Worm (Caenorhabditis elegans) whole organism, L4 larva: ENCODE data around the gene T07F12.2.

ENCODE experiments used
- T20F7.1 ChIP-seq: fragments of 200-800 bp; sonication (Bioruptor generic); optimal IDR thresholded peaks from 2 replicates; lab custom pipeline; 2018; ENCODE audit warnings: mild to moderate bottlenecking, missing genetic modification characterization, missing compliant biosample characterization
- Y75B8A.6 ChIP-seq: fragments of 200-800 bp; sonication (Bioruptor generic); IDR thresholded peaks from 2 replicates; pipeline ENCODE4 v1.3.6; 2022; ENCODE audit warnings: missing genetic modification reagents, missing genetic modification characterization, missing compliant biosample characterization
- ZK546.5 ChIP-seq, 2 experiments: sonication (generic microtip); optimal IDR thresholded peaks; 2 replicates each; lab custom pipeline; 2017; ENCODE audit warnings: missing biosample characterization in 2 of 2, missing genetic modification characterization in 2 of 2
- aha-1 ChIP-seq: fragments of 150-350 bp; peaks from one replicate; lab custom pipeline; 2014; ENCODE audit warnings: missing biosample characterization, missing genetic modification characterization
- ama-1 ChIP-seq: fragments of 150-350 bp; optimal IDR thresholded peaks from 2 replicates; lab custom pipeline; 2014; ENCODE audit warnings: inconsistent platforms, mixed read lengths
- arid-1 ChIP-seq: fragments of 200-800 bp; sonication (Bioruptor generic); conservative IDR thresholded peaks from 2 replicates; pipeline ENCODE4 v1.3.6; 2022; ENCODE audit warnings: missing genetic modification reagents, missing genetic modification characterization, missing compliant biosample characterization
- ceh-32 ChIP-seq: sonication (generic microtip); optimal IDR thresholded peaks from 2 replicates; lab custom pipeline; 2016; ENCODE audit warnings: mild to moderate bottlenecking, missing genetic modification characterization, missing compliant biosample characterization; ENCODE audit not compliant: poor library complexity
- ceh-62 ChIP-seq: sonication (generic microtip); optimal IDR thresholded peaks from 2 replicates; lab custom pipeline; 2017; ENCODE audit warnings: missing biosample characterization, missing genetic modification characterization
- dmd-8 ChIP-seq: fragments of 200-800 bp; sonication (Bioruptor generic); IDR thresholded peaks from 2 replicates; pipeline ENCODE4 v1.3.6; 2022; ENCODE audit warnings: missing genetic modification characterization, missing compliant biosample characterization
- duxl-1 ChIP-seq: sonication (generic microtip); optimal IDR thresholded peaks from 2 replicates; lab custom pipeline; 2016; ENCODE audit warnings: mild to moderate bottlenecking, missing genetic modification characterization, moderate library complexity, missing compliant biosample characterization; ENCODE audit not compliant: poor library complexity
- dve-1 ChIP-seq: sonication (generic microtip); optimal IDR thresholded peaks from 2 replicates; lab custom pipeline; 2017; ENCODE audit warnings: antibody characterized with exemption, mild to moderate bottlenecking, missing genetic modification characterization, missing compliant biosample characterization; ENCODE audit not compliant: insufficient read depth
- fkh-10 ChIP-seq: fragments of 150-350 bp; optimal IDR thresholded peaks from 2 replicates; lab custom pipeline; 2014; ENCODE audit warnings: missing biosample characterization, missing genetic modification reagents, missing genetic modification characterization
- fos-1 ChIP-seq: fragments of 150-350 bp; optimal IDR thresholded peaks from 2 replicates; lab custom pipeline; 2014; ENCODE audit warnings: missing biosample characterization, missing genetic modification characterization
- hif-1 ChIP-seq, 2 experiments: sonication (generic microtip); optimal IDR thresholded peaks; 2 replicates each; lab custom pipeline; 2016 to 2017; ENCODE audit warnings: missing compliant biosample characterization in 2 of 2, missing genetic modification characterization in 2 of 2, missing genetic modification reagents in 2 of 2, missing genotype in 2 of 2, mild to moderate bottlenecking in 1 of 2
- hlh-30 ChIP-seq: sonication (generic microtip); optimal IDR thresholded peaks from 2 replicates; lab custom pipeline; 2017; ENCODE audit warnings: antibody characterized with exemption, mild to moderate bottlenecking, missing genetic modification characterization, missing compliant biosample characterization; ENCODE audit not compliant: insufficient read depth
- madf-5 ChIP-seq, 2 experiments: fragments of 200-800 bp; sonication (Bioruptor generic); IDR thresholded peaks; 2 replicates each; pipeline ENCODE4 v1.3.6; 2022; ENCODE audit warnings: missing compliant biosample characterization in 2 of 2, missing genetic modification characterization in 2 of 2
- mep-1 ChIP-seq: fragments of 150-350 bp; sonication (generic microtip); optimal IDR thresholded peaks from 3 replicates; lab custom pipeline; 2014; ENCODE audit warnings: missing biosample characterization, missing genetic modification characterization
- mes-2 ChIP-seq: sonication (generic microtip); optimal IDR thresholded peaks from 2 replicates; lab custom pipeline; 2016; ENCODE audit warnings: missing genotype, mild to moderate bottlenecking, missing genetic modification characterization, missing compliant biosample characterization; ENCODE audit not compliant: poor library complexity, severe bottlenecking
- mxl-2 ChIP-seq: fragments of 200-800 bp; sonication (Bioruptor generic); conservative IDR thresholded peaks from 2 replicates; pipeline ENCODE4 v1.3.6; 2022; ENCODE audit warnings: missing genetic modification reagents, missing genetic modification characterization, missing compliant biosample characterization
- nhr-102 ChIP-seq: sonication (generic microtip); optimal IDR thresholded peaks from 2 replicates; lab custom pipeline; 2016; ENCODE audit warnings: mild to moderate bottlenecking, missing genetic modification characterization, moderate library complexity, missing compliant biosample characterization
- nhr-28 ChIP-seq: fragments of 150-350 bp; optimal IDR thresholded peaks from 2 replicates; lab custom pipeline; 2014; ENCODE audit warnings: missing biosample characterization, missing genetic modification characterization
- nhr-41 ChIP-seq: fragments of 200-800 bp; sonication (Bioruptor generic); IDR thresholded peaks from 2 replicates; pipeline ENCODE4 v1.3.6; 2022; ENCODE audit warnings: missing genetic modification reagents, missing genetic modification characterization, missing compliant biosample characterization
- nhr-48 ChIP-seq: sonication (generic microtip); optimal IDR thresholded peaks from 2 replicates; lab custom pipeline; 2016; ENCODE audit warnings: mild to moderate bottlenecking, missing genetic modification characterization, missing compliant biosample characterization
- nhr-6 ChIP-seq: fragments of 150-350 bp; optimal IDR thresholded peaks from 2 replicates; lab custom pipeline; 2014; ENCODE audit warnings: missing biosample characterization, missing genetic modification characterization
- php-3 ChIP-seq: fragments of 200-800 bp; sonication (Bioruptor generic); IDR thresholded peaks from 2 replicates; pipeline ENCODE4 v1.3.6; 2022; ENCODE audit warnings: missing genetic modification reagents, missing genetic modification characterization, missing compliant biosample characterization
- pqm-1 ChIP-seq: sonication (generic microtip); optimal IDR thresholded peaks from 2 replicates; lab custom pipeline; 2017; ENCODE audit warnings: missing biosample characterization, missing genetic modification characterization
- snpc-4 ChIP-seq: fragments of 150-350 bp; optimal IDR thresholded peaks from 2 replicates; lab custom pipeline; 2014; ENCODE audit warnings: missing biosample characterization, missing genetic modification characterization
- unc-130 ChIP-seq: sonication (generic microtip); optimal IDR thresholded peaks from 2 replicates; lab custom pipeline; 2016; ENCODE audit warnings: missing genetic modification reagents, missing genetic modification characterization, missing compliant biosample characterization
- unc-62 ChIP-seq, 3 experiments: fragments of 150-350 bp in 1 of 3; sonication (generic microtip); optimal IDR thresholded peaks in 2 of 3; peaks in 1 of 3; 1 replicate in 1 of 3; 2 replicates in 2 of 3; lab custom pipeline; 2014 to 2017; ENCODE audit warnings: missing biosample characterization in 3 of 3, missing genetic modification characterization in 3 of 3, missing genetic modification reagents in 3 of 3, missing genotype in 1 of 3
- zag-1 ChIP-seq: fragments of 150-350 bp; optimal IDR thresholded peaks from 2 replicates; lab custom pipeline; 2014; ENCODE audit warnings: missing biosample characterization, missing genetic modification characterization
- ztf-7 ChIP-seq: fragments of 150-350 bp; optimal IDR thresholded peaks from 2 replicates; lab custom pipeline; 2014; ENCODE audit warnings: missing biosample characterization, missing genetic modification characterization

T07F12.2 gene

DNA sequence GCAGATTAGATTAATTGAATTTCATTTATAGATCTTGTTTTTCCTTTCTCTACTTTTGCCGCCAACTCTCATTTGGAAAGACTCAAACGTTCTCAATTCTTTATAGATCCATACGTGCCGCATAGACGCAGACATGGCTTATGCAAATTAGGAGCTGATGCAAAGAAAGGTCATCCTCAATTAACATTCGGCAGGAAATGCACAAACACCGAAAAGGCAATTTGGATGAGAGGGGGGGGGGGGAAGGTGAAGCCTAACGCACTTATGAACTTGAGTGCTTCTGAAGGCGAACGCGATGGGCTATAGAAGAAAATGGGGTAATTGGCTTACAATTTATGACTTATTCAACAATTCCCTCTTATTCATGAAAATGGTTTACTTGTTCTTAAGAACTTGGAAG is 20.4 kb upstream of the T07F12.2 start:
- TF ChIP-seq unc-130 (GFP tag; lab: Kevin White, UChicago) (no peak), nhr-48 (tag; lab: Kevin White, UChicago) (no peak), nhr-41 (GFP tag; lab: Robert Waterston, UW) (no peak), zag-1 (no peak), ceh-32 (tag; lab: Kevin White, UChicago) (no peak), Y75B8A.6 (GFP tag; lab: Robert Waterston, UW) (no peak), dmd-8 (GFP tag; lab: Robert Waterston, UW) (no peak), ama-1 (no peak), arid-1 (GFP tag; lab: Robert Waterston, UW) (no peak), php-3 (GFP tag; lab: Robert Waterston, UW) (no peak)

DNA sequence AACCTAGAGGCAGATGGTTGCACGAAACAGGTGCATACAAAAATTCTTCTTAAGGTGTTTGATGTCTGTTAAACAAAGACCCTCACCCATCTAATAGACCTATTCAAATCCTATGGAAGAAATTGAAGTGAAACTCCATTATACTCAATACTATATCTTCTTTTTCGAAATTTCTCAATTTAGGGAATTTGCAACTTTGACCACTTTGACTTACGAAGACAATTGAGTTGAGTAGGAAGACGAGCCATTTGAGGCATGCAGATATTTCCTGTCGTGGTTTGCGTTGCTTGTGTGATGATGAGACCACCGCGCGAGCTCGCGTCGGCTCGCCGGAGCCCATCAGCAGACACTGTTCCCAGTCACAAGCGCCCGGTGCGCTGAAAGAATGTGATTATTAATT is 19.4 kb upstream of the T07F12.2 start:
- TF ChIP-seq madf-5 (GFP tag; IDR thresholded peaks at IDR 0.05; lab: Robert Waterston, UW) (no peak), mxl-2 (no peak), hif-1 (tag; optimal IDR thresholded peaks at IDR 0.05; lab: Kevin White, UChicago) (no peak), dmd-8 (GFP tag; lab: Robert Waterston, UW) (no peak), fos-1 (no peak), snpc-4 (tag; lab: Kevin White, UChicago) (no peak)

DNA sequence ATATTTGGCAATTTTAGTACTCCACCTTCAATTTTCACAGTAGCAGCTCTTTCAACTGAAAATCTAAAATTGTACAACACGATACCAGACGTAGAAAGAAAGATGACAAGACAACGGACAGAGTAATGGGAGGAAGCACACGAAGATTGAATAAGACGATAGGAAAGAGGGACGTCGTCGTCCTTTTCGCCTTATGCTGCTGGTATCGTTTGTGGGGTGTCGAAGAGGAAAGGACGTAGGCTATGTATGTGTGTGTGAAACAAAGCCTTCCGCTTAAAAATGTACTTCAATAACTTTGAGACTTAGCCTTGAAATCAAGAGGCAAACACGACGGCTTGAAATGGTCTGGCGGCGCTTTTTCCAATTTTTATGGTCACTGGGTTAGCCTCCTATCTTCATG is 17.3 kb upstream of the T07F12.2 start:
- peak; percentile 12 for TF ChIP-seq hlh-30 (tag; lab: Kevin White, UChicago)
- peak; percentile 18 for TF ChIP-seq mep-1 (tag; lab: Kevin White, UChicago)
- no peak for TF ChIP-seq pqm-1 (tag; lab: Kevin White, UChicago)
- TF ChIP-seq fkh-10 (GFP tag; lab: Kevin White, UChicago): no peak
- peak in 1 of 2 experiments; percentile 95 for TF ChIP-seq unc-62 (GFP tag; optimal IDR thresholded peaks at IDR 0.05 in 1 of 2; lab: Kevin White, UChicago)
- no peak for TF ChIP-seq unc-62 (tag; optimal IDR thresholded peaks at IDR 0.05; lab: Kevin White, UChicago)
- TF ChIP-seq duxl-1 (tag; lab: Kevin White, UChicago): no peak
- TF ChIP-seq T20F7.1 (GFP tag; lab: Kevin White, UChicago): no peak
- TF ChIP-seq, all 104 proteins: peak for 3

- TF ChIP-seq ztf-7 (tag; lab: Kevin White, UChicago) (no peak), aha-1 (tag; lab: Kevin White, UChicago) (no peak), nhr-6 (tag; lab: Kevin White, UChicago) (no peak), fos-1 (no peak), nhr-102 (tag; lab: Kevin White, UChicago) (no peak)
Observed at ce11 chrX:4875296-4875695, 14.7 kb upstream of the T07F12.2 start.

ce11 chrX:4876904-4877303 is 13.1 kb upstream of the T07F12.2 start, which contains the start of gene tsp-14:
tsp-14 (minus strand) TSS chrX:4876965.
- TF ChIP-seq nhr-28 (tag; lab: Kevin White, UChicago): peak; percentile 10
- no peak for TF ChIP-seq mes-2 (tag; lab: Kevin White, UChicago)
- no peak for TF ChIP-seq ceh-62 (tag; lab: Kevin White, UChicago)

DNA sequence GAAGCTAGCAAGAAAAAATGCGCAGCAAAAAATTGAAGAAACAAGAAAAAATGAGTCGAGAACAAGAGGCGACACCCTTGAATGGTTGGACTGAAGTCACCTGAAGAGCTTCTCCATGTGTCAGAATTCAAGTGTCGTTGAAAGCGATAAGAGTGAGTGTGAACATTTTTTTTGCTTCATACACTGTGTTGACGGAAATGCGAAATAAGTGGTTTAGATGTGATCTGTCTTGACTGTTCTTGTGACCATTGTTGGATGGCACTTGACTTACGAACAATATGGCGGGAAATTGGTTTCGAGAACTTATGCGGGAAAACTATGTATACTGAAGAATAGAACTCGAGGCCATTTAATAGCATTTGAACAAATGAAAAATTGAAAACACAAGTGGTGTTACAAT is 10.0 kb upstream of the T07F12.2 start:
- TF ChIP-seq unc-62 (GFP tag; optimal IDR thresholded peaks at IDR 0.05 in 1 of 2; lab: Kevin White, UChicago): peak in 1 of 2 experiments; percentile 81
- TF ChIP-seq unc-62 (tag; optimal IDR thresholded peaks at IDR 0.05; lab: Kevin White, UChicago): no peak
- TF ChIP-seq ZK546.5 (tag; optimal IDR thresholded peaks at IDR 0.05; lab: Kevin White, UChicago): no peak
- TF ChIP-seq dve-1 (tag; lab: Kevin White, UChicago): no peak
- TF ChIP-seq hlh-30 (tag; lab: Kevin White, UChicago): peak; percentile 46
